Fruit fly (Drosophila melanogaster): ENCODE measurements around the gene FoxP.

dm6 chr3R:9768884-9769283, 38.2 kb upstream of the FoxP start, which contains the start of gene MED6:
- TF ChIP-seq Crg-1 (GFP tag; optimal IDR thresholded peaks at IDR 0.05) (no peak), CG1620 (GFP tag; optimal IDR thresholded peaks at IDR 0.05) (no peak), CG12768 (GFP tag; optimal IDR thresholded peaks at IDR 0.05) (no peak), Clk (GFP tag; optimal IDR thresholded peaks at IDR 0.05) (no peak), Mnt (GFP tag; optimal IDR thresholded peaks at IDR 0.05) (no peak), pad (GFP tag; optimal IDR thresholded peaks at IDR 0.05) (no peak), kay (GFP tag; ENCODE audit: borderline replicate concordance) (no peak), CG5204 (GFP tag; optimal IDR thresholded peaks at IDR 0.05) (no peak), CG7045 (GFP tag; optimal IDR thresholded peaks at IDR 0.05) (no peak), CG14711 (tag; optimal IDR thresholded peaks at IDR 0.05) (no peak), CG11617 (GFP tag; optimal IDR thresholded peaks at IDR 0.05) (no peak), tj (GFP tag; optimal IDR thresholded peaks at IDR 0.05) (no peak), Hr96 (GFP tag; optimal IDR thresholded peaks at IDR 0.05) (no peak)
